Fruit fly (Drosophila melanogaster): ENCODE data around the gene CG17078.

The CG17078 gene

DNA sequence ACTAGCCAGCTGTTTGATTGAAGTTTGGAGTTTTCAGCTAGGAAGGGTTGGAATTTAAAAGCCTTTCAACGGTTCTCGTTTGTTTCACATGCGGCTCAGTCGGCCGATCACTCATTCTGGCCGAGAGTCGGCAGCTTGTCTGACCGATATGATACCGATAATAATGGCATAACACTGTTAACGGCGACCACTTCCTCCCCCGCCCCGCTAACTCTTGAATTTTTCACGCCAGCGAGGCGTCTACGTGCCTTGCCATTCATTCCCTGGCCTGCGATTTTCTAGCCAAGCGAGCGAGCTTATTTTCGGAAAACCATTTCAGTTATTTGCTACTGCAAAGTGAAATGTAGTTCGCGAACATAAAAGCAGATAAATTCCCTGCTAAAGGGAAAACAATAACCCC lies 22.0 kb upstream of the CG17078 start:
- no peak for TF ChIP-seq CG17801 (GFP tag; optimal IDR thresholded peaks at IDR 0.05; ENCODE audit: partially characterized antibody)

DNA sequence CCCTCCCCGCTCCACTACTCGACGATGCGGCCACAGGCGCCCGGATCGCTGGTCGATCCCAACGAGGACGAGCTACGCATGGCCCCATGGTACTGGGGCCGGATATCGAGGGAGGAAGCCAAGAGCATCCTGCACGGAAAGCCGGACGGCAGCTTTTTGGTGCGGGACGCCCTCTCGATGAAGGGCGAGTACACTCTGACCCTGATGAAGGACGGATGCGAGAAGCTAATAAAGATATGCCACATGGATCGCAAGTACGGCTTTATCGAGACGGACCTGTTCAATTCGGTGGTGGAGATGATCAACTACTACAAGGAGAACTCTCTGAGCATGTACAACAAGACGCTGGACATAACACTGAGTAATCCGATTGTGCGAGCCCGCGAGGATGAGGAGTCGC lies 21.0 kb upstream of the CG17078 start:
- no peak for TF ChIP-seq CG17801 (GFP tag; optimal IDR thresholded peaks at IDR 0.05; ENCODE audit: partially characterized antibody)

DNA sequence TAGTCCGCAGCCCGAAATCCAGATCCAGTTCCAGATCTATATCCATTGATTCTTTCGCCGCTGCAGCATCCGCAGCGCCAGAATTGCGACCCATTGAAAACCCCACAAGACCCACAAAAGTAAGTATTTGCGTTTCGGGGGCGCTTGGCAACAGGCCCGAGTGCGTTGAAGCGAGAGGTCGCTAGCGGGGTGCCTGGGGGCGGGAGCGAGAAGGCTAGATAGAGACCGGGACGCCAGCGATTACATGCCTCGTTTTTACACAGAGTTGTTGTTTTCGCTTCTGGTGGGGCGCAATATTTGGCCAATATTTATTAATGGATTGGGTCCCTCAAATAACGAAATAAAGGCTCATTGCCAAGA lies 20.2 kb upstream of the CG17078 start:
- no peak for TF ChIP-seq CG17801 (GFP tag; optimal IDR thresholded peaks at IDR 0.05; ENCODE audit: partially characterized antibody)

DNA sequence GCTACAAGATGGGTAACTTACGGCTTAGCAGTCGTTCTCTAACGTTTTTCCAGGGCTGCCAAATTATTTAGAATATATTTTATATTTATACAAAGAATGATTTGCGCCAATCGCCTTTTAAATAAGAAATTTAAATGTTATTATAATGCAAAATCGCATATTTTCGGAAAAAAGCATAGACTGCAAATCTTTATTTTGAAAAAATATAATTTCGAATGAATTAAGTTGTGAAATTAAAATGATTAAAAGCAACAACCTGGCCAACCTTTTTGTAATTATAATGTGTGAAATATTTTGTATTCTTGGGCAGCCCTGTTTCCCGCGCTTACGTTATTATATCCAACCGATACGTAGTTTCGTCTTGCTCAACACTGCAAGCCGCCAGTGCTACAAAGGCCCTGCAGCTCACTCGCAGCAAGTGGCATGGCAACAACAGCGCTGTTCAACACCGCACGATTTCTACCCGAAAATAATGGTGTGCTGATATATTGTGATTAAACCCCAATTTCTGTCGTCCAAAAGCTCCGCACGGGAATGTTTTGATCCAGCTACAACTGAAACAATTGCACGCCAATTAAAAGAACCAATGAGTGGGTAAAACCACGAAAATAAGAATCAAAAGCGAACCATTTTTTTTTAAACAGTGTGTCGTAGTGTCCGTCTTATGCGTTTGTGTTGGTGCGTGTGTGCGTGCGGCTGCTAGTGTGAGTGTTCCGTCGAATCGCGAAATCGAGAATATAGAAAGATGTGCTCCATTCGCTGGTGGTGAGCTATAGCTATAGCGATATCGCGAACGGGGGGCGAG lies 19.6 kb upstream of the CG17078 start, which contains the start of gene Pi3K21B:
Gene Pi3K21B, plus strand, starts transcription at position 401 of the 805 bp plus-strand sequence.
- peak; percentile 81 for TF ChIP-seq CG17801 (GFP tag; optimal IDR thresholded peaks at IDR 0.05; ENCODE audit: partially characterized antibody)

DNA sequence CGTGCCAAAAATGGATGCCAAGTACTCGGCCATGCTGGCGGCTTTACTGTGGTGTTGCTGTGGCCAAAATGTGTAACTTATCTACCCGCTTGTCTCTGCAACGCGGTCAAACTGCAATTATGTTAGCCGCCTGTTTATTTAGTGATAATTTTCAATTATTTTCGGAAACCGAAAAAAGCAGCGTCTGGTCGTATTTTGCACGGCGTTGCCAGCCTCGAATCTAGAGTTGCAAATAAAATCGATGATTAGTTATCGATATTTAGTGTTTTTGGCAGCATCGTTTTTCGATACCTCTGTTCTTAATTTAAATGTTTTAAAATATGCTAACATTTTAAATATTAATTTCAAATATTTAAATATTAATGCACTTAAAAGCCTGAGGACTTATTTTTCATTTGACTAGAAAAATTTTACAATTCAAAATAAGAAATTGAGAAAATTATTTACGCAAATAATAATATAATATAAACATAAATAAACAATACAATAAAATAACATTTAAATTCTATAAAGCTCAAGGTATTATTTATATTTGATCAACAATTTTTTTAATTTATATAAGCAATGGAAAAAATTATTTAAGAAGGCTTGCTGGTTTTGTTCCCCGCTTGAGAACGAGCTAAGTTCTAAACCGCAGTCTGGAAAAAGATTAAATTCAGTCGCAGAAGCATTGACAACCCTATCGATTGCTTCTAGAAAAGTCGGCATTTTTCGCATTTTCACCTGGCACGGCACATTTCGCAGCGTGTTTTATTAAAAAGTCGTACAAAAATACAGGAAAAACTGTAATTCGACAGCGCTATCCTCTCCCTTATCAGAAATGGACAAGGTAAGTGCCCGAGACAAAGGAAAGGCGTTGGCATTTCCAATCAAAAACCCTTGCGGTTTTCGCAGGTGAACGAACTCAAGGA lies 16.7 kb upstream of the CG17078 start, which contains the start of the genes U2af38 and Stip1:
Gene U2af38, minus strand, starts transcription at position 230 of the 911 bp plus-strand sequence.
Gene Stip1, plus strand, starts transcription at position 671 of the 911 bp plus-strand sequence.
- no peak for TF ChIP-seq CG17801 (GFP tag; optimal IDR thresholded peaks at IDR 0.05; ENCODE audit: partially characterized antibody)

DNA sequence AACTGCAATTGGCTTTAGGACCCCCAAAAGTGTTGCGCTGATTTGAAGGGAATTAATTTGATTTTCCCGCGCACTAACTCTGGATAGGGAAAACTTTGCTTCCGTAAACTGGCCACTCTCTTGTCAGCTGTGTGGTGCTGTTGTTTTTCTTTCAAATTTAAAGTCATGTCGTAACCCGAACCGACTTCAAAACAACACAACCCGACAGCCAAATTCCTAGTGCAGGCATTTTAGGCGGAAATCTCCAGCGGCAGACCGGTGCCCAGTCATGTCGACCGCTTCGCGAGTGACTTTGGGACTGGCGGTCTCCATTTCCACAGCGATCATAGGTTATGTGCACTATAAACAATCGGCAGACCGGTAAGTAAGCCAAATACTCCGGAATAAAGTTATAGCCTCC lies 14.3 kb upstream of the CG17078 start, which contains the start of gene CG11562:
Gene CG11562, plus strand, starts transcription at position 119 of the 400 bp plus-strand sequence.
- peak; percentile 2 for TF ChIP-seq CG17801 (GFP tag; optimal IDR thresholded peaks at IDR 0.05; ENCODE audit: partially characterized antibody)

DNA sequence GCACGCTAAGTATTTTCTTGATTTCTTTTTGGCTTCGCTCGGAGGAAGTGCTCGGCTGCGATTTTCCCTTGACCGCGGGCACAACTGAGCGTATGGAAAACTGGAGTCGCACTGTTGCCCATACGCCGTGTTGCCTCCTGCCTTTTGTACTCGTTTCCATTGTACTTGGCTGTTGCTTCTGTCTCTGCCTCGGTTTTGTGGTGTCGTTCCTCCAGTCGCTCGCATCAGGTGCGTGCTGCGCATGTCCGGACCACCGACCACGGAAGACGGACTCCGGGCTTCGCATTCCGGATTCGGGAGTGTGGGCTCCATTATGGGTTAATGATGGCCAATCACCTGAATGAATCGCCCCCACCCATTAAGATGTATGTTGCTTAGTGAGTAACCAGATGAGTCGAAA lies 13.6 kb upstream of the CG17078 start, which contains the start of gene CG3625:
Gene CG3625, minus strand, starts transcription at position 139 of the 400 bp plus-strand sequence.
- TF ChIP-seq CG17801 (GFP tag; optimal IDR thresholded peaks at IDR 0.05; ENCODE audit: partially characterized antibody) = no peak

DNA sequence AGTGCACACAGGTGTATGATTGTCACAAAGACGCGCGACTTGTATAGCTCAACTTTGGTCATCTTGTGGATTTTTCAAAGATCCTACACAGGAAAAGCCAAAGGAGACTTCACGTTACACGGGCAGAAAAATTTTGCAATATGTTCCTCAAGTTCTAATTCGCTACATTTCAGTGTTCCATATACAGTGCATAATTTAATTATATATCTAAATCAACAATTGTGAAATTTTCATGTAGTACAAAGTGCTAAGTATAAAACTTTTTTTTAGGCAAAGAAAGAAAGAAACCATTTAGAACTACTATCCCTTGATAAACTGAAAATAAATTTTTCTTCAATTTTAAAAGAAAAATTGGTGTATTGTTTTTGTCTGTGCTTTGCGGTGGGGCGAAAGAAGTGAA lies 12.9 kb upstream of the CG17078 start:
- no peak for TF ChIP-seq CG17801 (GFP tag; optimal IDR thresholded peaks at IDR 0.05; ENCODE audit: partially characterized antibody)

DNA sequence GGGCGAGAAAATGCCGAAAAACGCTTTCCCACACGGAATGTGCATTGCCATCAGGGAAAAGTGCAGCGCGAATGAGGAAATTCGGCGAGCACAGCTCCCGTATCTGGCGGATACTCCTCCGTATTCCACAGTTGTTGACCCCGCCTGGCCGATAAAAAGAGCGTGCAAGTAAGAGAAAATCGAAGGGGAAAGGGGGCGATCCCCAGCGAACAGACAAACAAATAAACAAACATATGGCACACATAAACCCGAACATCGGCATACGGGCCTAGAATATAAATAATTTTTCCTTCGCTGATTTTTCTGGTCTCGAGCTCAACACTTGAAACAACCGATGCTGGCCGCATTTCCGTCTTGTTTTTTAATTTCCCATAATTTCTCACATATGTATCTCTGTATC lies 12.3 kb upstream of the CG17078 start:
- TF ChIP-seq CG17801 (GFP tag; optimal IDR thresholded peaks at IDR 0.05; ENCODE audit: partially characterized antibody) = no peak

DNA sequence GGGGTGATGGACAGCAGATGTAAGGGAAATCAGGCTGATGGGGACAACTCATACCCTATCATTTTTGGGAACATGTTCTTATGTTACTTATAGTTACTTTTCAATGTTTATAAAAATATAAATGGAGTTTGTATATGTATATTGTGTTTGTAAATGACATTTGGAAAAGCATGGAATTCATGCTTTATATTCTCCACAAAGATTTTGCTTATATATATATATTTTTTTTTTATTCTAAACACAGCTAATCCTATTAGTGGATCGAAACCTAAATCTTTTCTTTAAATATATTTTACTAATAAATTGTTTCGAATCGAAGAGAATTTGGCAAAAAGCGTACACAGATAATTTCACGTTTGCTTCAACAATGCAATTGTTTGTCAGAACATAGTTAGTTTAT lies 11.0 kb upstream of the CG17078 start, which contains the start of gene Amnionless:
Gene Amnionless, minus strand, starts transcription at position 101 of the 400 bp plus-strand sequence.
- TF ChIP-seq CG17801 (GFP tag; optimal IDR thresholded peaks at IDR 0.05; ENCODE audit: partially characterized antibody) = no peak

DNA sequence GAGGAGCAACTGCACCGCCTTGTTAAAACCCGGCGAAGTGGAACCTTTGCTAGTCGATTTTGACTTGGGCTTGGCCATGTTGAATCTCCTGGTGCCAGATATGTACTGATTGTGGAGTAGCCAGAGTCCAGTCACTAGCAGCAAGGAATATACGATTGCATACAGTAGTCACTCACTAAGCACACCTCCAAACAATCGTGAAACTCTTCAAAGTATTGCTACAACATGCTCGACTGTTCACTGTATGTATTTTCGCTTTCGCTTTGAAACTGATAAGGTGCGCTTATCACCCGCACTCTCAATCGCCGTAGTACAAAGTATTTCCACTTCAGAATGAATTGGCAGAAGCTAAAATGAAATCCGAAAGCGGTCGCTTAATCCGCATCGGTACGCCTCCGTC lies 8.4 kb upstream of the CG17078 start:
- peak; percentile 33 for TF ChIP-seq CG17801 (GFP tag; optimal IDR thresholded peaks at IDR 0.05; ENCODE audit: partially characterized antibody)

DNA sequence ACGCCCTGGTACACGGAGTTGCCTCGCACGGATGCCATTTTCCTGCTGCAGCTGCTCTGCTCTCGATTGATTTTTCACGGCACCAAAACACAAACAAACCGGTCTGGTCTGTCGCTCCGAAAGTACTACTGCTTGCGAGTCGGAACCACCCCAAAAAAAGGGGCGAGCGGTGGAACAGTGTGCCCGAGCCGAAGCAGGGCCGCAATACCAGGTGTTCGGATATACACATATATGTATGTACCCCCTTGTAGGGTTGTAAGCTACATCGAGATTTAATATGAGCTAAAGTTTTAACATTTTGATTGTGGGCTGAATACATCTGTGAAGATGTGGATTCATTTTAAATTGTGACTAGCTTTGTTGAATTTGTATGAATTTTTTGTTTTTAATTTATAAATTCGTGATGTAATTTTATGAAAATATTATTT lies 7.6 kb upstream of the CG17078 start:
- no peak for TF ChIP-seq CG17801 (GFP tag; optimal IDR thresholded peaks at IDR 0.05; ENCODE audit: partially characterized antibody)

DNA sequence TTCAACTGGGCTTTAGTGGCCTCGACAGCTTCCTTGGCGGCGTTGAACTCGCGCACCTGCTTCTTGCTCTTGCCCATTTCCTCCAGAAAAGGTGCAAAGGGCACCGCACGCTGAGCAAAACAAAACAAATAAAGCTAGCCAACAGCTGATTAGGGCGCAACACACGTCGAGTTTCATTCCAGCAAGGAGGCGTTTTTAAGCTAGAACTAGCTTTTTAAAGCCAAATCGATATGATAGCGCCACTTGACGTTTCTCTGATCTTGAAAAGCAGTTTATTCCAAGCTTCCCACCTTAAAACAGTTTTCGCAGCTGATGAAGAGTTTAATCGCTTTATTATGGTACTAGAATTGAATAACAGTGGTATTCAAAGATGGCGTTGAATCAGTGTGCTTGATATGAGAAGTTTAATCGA lies 5.0 kb upstream of the CG17078 start, which contains the start of gene CG11601:
Gene CG11601, minus strand, starts transcription at position 199 of the 412 bp plus-strand sequence.
- peak; percentile 59 for TF ChIP-seq CG17801 (GFP tag; optimal IDR thresholded peaks at IDR 0.05; ENCODE audit: partially characterized antibody)

DNA sequence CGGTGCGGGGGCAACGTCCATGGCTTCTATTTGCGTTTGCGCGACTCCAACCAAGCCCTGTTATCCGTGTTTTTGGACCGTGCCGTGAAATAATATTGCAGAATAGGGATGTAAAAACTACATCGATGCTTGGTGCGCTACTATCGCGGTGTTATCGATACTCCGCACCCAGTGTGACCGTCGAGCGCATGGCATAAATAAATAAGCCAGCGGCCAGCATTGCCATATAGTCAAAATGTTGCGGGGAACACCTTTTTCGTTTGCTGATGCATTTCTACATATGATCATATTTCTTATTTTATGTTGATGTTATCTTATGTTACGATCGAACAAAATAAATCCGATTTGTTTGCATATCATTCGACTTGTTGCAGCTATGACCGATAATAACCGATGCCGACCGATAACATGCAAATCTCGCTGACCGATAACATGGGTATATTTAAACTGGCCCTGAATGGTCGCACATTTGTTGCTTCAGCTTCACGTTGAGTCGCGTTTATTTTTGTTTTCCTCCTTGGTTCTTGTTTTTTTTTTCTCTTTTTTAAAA lies 837 bp downstream of the CG17078 start, which contains the start of gene smo:
Gene smo, plus strand, starts transcription at position 461 of the 550 bp plus-strand sequence.
- TF ChIP-seq CG17801 (GFP tag; optimal IDR thresholded peaks at IDR 0.05; ENCODE audit: partially characterized antibody) = no peak

DNA sequence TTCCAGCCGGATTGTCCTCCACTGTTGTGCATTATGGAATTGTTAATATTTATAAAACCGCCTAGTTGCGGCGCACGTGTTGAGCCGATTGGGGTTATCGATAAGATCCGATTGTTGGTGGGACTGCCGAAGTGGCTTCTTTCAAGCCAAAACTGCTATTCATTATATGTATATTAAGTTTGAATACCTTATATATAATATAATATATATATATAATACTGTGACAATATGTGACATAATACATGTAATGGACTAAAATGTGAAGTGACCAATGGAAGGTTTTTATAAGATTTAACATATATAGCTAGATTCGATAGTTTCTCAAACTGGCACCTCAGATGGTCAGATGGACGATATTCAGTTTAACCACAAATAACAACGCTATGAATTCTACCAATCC lies 4.4 kb downstream of the CG17078 start, which contains the start of the genes mbm and CG11555:
Gene mbm, minus strand, starts transcription at position 113 of the 400 bp plus-strand sequence.
Gene CG11555, plus strand, starts transcription at position 234 of the 400 bp plus-strand sequence.
- TF ChIP-seq CG17801 (GFP tag; optimal IDR thresholded peaks at IDR 0.05; ENCODE audit: partially characterized antibody) = peak; percentile 32

Measured in ovary, adult (tissue).